Fruit fly (Drosophila melanogaster): ENCODE measurements around the gene KFase.
A peak's percentile ranks its signal among the peaks of the same experiment; 100 is the strongest.

Gene KFase

dm6 chr2L:6488676-6489140 lies at the start of gene KFase, which contains the start of gene epsilonCOP:
Gene KFase, minus strand, starts transcription at chr2L:6488756.
Gene epsilonCOP, plus strand, starts transcription at chr2L:6489090.
- peak; percentile 28 for TF ChIP-seq br (GFP tag; optimal IDR thresholded peaks at IDR 0.05)
- no peak for TF ChIP-seq N (GFP tag; optimal IDR thresholded peaks at IDR 0.05)
- TF ChIP-seq brk (GFP tag; optimal IDR thresholded peaks at IDR 0.05), result no peak
- TF ChIP-seq Hr83 (GFP tag; optimal IDR thresholded peaks at IDR 0.05; ENCODE audit: poor library complexity, severe bottlenecking), result peak; percentile 75
- TF ChIP-seq fru (GFP tag; optimal IDR thresholded peaks at IDR 0.05), result no peak
- peak; percentile 55 for TF ChIP-seq OdsH (GFP tag; optimal IDR thresholded peaks at IDR 0.05)
- peak; percentile 36 for TF ChIP-seq psq (GFP tag; optimal IDR thresholded peaks at IDR 0.05)
- peak; percentile 28 for TF ChIP-seq CG9705 (GFP tag; optimal IDR thresholded peaks at IDR 0.05)
- TF ChIP-seq Jra (GFP tag; optimal IDR thresholded peaks at IDR 0.05), result peak; percentile 75
- peak; percentile 51 for TF ChIP-seq HLH106 (tag; optimal IDR thresholded peaks at IDR 0.05)
- peak; percentile 51 for TF ChIP-seq rgr (GFP tag; optimal IDR thresholded peaks at IDR 0.05)
- TF ChIP-seq foxo (GFP tag; optimal IDR thresholded peaks at IDR 0.05), result peak in 1 of 2 experiments; percentile 47
- TF ChIP-seq Hnf4 (GFP tag; optimal IDR thresholded peaks at IDR 0.05), result peak; percentile 83
- TF ChIP-seq dmrt93B (GFP tag; optimal IDR thresholded peaks at IDR 0.05), result no peak
- TF ChIP-seq Rel (GFP tag; optimal IDR thresholded peaks at IDR 0.05), result no peak
- TF ChIP-seq Rel (tag; optimal IDR thresholded peaks at IDR 0.05), result peak; percentile 67
- peak; percentile 40 for TF ChIP-seq sv (GFP tag; optimal IDR thresholded peaks at IDR 0.05)
- peak; percentile 49 for TF ChIP-seq dsf (GFP tag; optimal IDR thresholded peaks at IDR 0.05; ENCODE audit: borderline replicate concordance)
- TF ChIP-seq Sp1 (GFP tag; optimal IDR thresholded peaks at IDR 0.05), result peak; percentile 41
- TF ChIP-seq ey (GFP tag; optimal IDR thresholded peaks at IDR 0.05), result peak; percentile 48
- peak; percentile 68 for TF ChIP-seq h (GFP tag; optimal IDR thresholded peaks at IDR 0.05)

dm6 chr2L:6536044-6536581 lies 47.6 kb upstream of the KFase start:
- TF ChIP-seq Dif (GFP tag; optimal IDR thresholded peaks at IDR 0.05; ENCODE audit: partially characterized antibody), result peak; percentile 85
- TF ChIP-seq Hr83 (GFP tag; optimal IDR thresholded peaks at IDR 0.05; ENCODE audit: poor library complexity, severe bottlenecking), result peak; percentile 32
- no peak for TF ChIP-seq psq (GFP tag; optimal IDR thresholded peaks at IDR 0.05)
- peak in 1 of 2 experiments; percentile 20 for TF ChIP-seq dl (GFP tag; optimal IDR thresholded peaks at IDR 0.05; ENCODE audit: insufficient read depth in 1 of 2, partially characterized antibody in 2 of 2)
- TF ChIP-seq Vsx2 (GFP tag; optimal IDR thresholded peaks at IDR 0.05; ENCODE audit: partially characterized antibody), result peak; percentile 67
- TF ChIP-seq N (GFP tag; optimal IDR thresholded peaks at IDR 0.05), result no peak

dm6 chr2L:6534125-6534815 lies 45.7 kb upstream of the KFase start:
- TF ChIP-seq Abd-B (GFP tag; optimal IDR thresholded peaks at IDR 0.05), result no peak
- peak; percentile 84 for TF ChIP-seq Dfd (GFP tag; optimal IDR thresholded peaks at IDR 0.05)

dm6 chr2L:6533719-6534118 lies 45.2 kb upstream of the KFase start:
- TF ChIP-seq Sp1 (GFP tag; optimal IDR thresholded peaks at IDR 0.05), result no peak
- TF ChIP-seq foxo (GFP tag; optimal IDR thresholded peaks at IDR 0.05), result no peak
- TF ChIP-seq OdsH (GFP tag; optimal IDR thresholded peaks at IDR 0.05), result no peak
- TF ChIP-seq Hnf4 (GFP tag; optimal IDR thresholded peaks at IDR 0.05), result no peak
- TF ChIP-seq ey (GFP tag; optimal IDR thresholded peaks at IDR 0.05), result no peak
- TF ChIP-seq woc (GFP tag; optimal IDR thresholded peaks at IDR 0.05), result no peak
- TF ChIP-seq brk (GFP tag; optimal IDR thresholded peaks at IDR 0.05), result no peak
- TF ChIP-seq pan (optimal IDR thresholded peaks at IDR 0.05), result no peak
- TF ChIP-seq CG9705 (GFP tag; optimal IDR thresholded peaks at IDR 0.05), result no peak
- TF ChIP-seq tai (GFP tag; optimal IDR thresholded peaks at IDR 0.05), result no peak
- TF ChIP-seq Myc (optimal IDR thresholded peaks at IDR 0.05), result no peak
- no peak for TF ChIP-seq dsf (GFP tag; optimal IDR thresholded peaks at IDR 0.05; ENCODE audit: borderline replicate concordance)

dm6 chr2L:6532977-6533376 lies 44.4 kb upstream of the KFase start:
- no peak for TF ChIP-seq pan (optimal IDR thresholded peaks at IDR 0.05)
- no peak for TF ChIP-seq N (GFP tag; optimal IDR thresholded peaks at IDR 0.05)
- no peak for TF ChIP-seq HLH106 (tag; optimal IDR thresholded peaks at IDR 0.05)
- no peak for TF ChIP-seq dl (GFP tag; optimal IDR thresholded peaks at IDR 0.05; ENCODE audit: insufficient read depth in 1 of 2, partially characterized antibody in 2 of 2)
- TF ChIP-seq ey (GFP tag; optimal IDR thresholded peaks at IDR 0.05), result no peak
- TF ChIP-seq Rel (GFP tag; optimal IDR thresholded peaks at IDR 0.05), result no peak
- TF ChIP-seq Rel (tag; optimal IDR thresholded peaks at IDR 0.05), result no peak
- no peak for TF ChIP-seq jim (GFP tag; optimal IDR thresholded peaks at IDR 0.05)
- TF ChIP-seq Dif (GFP tag; optimal IDR thresholded peaks at IDR 0.05; ENCODE audit: partially characterized antibody), result no peak
- TF ChIP-seq OdsH (GFP tag; optimal IDR thresholded peaks at IDR 0.05), result no peak
- no peak for TF ChIP-seq Sp1 (GFP tag; optimal IDR thresholded peaks at IDR 0.05)
- no peak for TF ChIP-seq tai (GFP tag; optimal IDR thresholded peaks at IDR 0.05)
- TF ChIP-seq lola (GFP tag; optimal IDR thresholded peaks at IDR 0.05), result no peak
- no peak for TF ChIP-seq Abd-B (GFP tag; optimal IDR thresholded peaks at IDR 0.05)
- no peak for TF ChIP-seq dmrt93B (GFP tag; optimal IDR thresholded peaks at IDR 0.05)
- no peak for TF ChIP-seq Dfd (GFP tag; optimal IDR thresholded peaks at IDR 0.05)
- no peak for TF ChIP-seq Mio (GFP tag; optimal IDR thresholded peaks at IDR 0.05)
- no peak for TF ChIP-seq brk (GFP tag; optimal IDR thresholded peaks at IDR 0.05)
